Worm (Caenorhabditis elegans): ENCODE results near the gene flp-10.

The flp-10 gene

DNA sequence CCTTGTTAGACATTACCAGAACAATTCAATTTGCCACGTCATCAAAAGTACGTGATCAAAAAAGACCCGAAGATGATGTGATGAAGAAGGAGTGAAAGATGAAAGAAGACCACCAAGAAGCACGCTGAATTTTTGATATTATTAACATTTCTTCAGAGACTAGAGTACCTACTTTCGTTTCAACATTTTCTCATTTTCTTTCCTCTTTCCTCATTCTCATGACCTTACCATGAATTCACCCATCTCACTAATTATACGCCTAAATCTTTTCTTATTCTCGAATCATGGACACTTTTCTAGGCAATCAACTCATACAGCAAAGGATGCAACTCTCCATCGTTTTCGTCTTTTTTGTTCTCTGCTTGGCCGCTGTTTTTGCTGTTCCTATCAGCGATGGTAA lies at the start of gene flp-10:
Gene flp-10 (plus strand): TSS at position 301 of the 400 bp plus-strand sequence.
- TF ChIP-seq lin-39 (tag; optimal IDR thresholded peaks at IDR 0.05) (no peak), aha-1 (tag) (peak; percentile 55), ceh-20 (GFP tag; IDR thresholded peaks at IDR 0.05) (no peak), ces-1 (GFP tag; optimal IDR thresholded peaks at IDR 0.05) (no peak), fkh-10 (GFP tag; optimal IDR thresholded peaks at IDR 0.05) (no peak)

DNA sequence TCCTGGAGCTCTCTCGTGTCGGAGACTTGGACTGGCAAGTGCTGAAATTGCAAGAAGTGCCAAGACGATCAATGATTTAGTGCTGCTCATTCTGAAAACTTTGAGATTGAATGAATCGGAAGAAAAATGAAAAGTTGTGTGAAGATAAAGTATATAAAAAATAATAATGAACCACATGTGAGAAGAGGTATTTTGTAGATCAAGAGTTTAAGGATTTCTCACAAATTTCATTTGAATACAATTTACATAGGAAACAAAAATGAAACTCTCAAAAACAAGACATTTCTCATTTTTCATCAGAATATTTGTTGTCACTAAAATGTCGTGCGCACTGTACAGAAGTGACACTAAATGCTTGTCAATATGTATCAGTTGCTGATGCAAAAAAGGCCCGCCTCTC lies 46.2 kb upstream of the flp-10 start, which contains the start of gene T14A8.2:
Gene T14A8.2 (minus strand): TSS at position 101 of the 400 bp plus-strand sequence.
- TF ChIP-seq attf-4 (tag; optimal IDR thresholded peaks at IDR 0.05) (no peak), nhr-10 (tag; optimal IDR thresholded peaks at IDR 0.05) (no peak), snpc-1.2 (GFP tag; IDR thresholded peaks at IDR 0.05) (no peak), unc-62 (GFP tag; optimal IDR thresholded peaks at IDR 0.05 in 1 of 2) (no peak), unc-62 (tag; optimal IDR thresholded peaks at IDR 0.05) (no peak), ceh-28 (tag; optimal IDR thresholded peaks at IDR 0.05) (no peak), nhr-6 (tag; optimal IDR thresholded peaks at IDR 0.05) (no peak), set-16 (GFP tag; IDR thresholded peaks at IDR 0.05) (no peak), R02D3.7 (tag; optimal IDR thresholded peaks at IDR 0.05) (no peak), vab-7 (GFP tag; IDR thresholded peaks at IDR 0.05) (no peak), hlh-30 (tag; optimal IDR thresholded peaks at IDR 0.05; ENCODE audit: insufficient read depth) (no peak), nhr-28 (tag; optimal IDR thresholded peaks at IDR 0.05) (no peak), T26A8.4 (GFP tag; IDR thresholded peaks at IDR 0.05) (no peak), zip-2 (tag; optimal IDR thresholded peaks at IDR 0.05) (no peak), Y75B8A.6 (GFP tag; IDR thresholded peaks at IDR 0.05) (no peak)

DNA sequence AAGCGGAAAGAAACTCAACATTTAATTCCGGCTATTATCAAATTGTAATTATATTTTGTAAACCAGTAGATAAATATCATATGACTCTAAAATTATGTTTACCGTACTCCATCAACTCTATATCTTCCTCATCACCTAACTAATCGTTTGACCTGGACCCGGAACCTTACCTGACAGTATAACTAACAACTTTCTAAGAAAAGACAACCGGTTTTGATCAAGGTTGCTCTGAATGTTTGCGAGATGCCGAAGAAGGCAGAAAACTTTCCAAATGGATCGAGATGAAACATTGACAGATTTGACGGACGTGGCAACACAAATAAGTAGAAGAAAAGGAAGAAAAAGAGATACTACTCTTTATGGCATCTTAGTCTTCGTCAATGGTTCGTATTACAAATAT lies 44.1 kb upstream of the flp-10 start:
- TF ChIP-seq nhr-111 (GFP tag; optimal IDR thresholded peaks at IDR 0.05) (no peak), sdz-12 (GFP tag; optimal IDR thresholded peaks at IDR 0.05) (no peak), nhr-41 (GFP tag; IDR thresholded peaks at IDR 0.05) (no peak), F26F4.8 (GFP tag; conservative IDR thresholded peaks at IDR 0.05) (no peak), lin-38 (GFP tag; IDR thresholded peaks at IDR 0.05) (no peak), tag-97 (GFP tag; IDR thresholded peaks at IDR 0.05) (no peak), lin-39 (tag; optimal IDR thresholded peaks at IDR 0.05) (no peak), fkh-10 (GFP tag; optimal IDR thresholded peaks at IDR 0.05) (no peak), ztf-7 (tag; optimal IDR thresholded peaks at IDR 0.05) (no peak), ceh-20 (GFP tag; IDR thresholded peaks at IDR 0.05) (no peak), ZK546.5 (tag; optimal IDR thresholded peaks at IDR 0.05) (no peak), hlh-11 (tag; optimal IDR thresholded peaks at IDR 0.05) (no peak), nhr-11 (tag; optimal IDR thresholded peaks at IDR 0.05) (no peak), unc-130 (GFP tag; optimal IDR thresholded peaks at IDR 0.05) (no peak), T26A8.4 (GFP tag; IDR thresholded peaks at IDR 0.05) (no peak), daf-19 (GFP tag; conservative IDR thresholded peaks at IDR 0.05) (no peak), Y75B8A.6 (GFP tag; IDR thresholded peaks at IDR 0.05) (no peak)

- TF ChIP-seq nhr-6 (tag; optimal IDR thresholded peaks at IDR 0.05) (no peak), F26F4.8 (GFP tag; conservative IDR thresholded peaks at IDR 0.05) (no peak), dmd-6 (GFP tag; IDR thresholded peaks at IDR 0.05) (peak; percentile 36), F49E8.2 (tag; optimal IDR thresholded peaks at IDR 0.05; ENCODE audit: borderline replicate concordance) (no peak), attf-4 (tag; optimal IDR thresholded peaks at IDR 0.05) (no peak), php-3 (GFP tag; IDR thresholded peaks at IDR 0.05) (no peak), dve-1 (tag; optimal IDR thresholded peaks at IDR 0.05; ENCODE audit: insufficient read depth) (peak; percentile 56), hlh-30 (tag; optimal IDR thresholded peaks at IDR 0.05; ENCODE audit: insufficient read depth) (peak; percentile 61), unc-62 (GFP tag; optimal IDR thresholded peaks at IDR 0.05 in 1 of 2) (peak in 1 of 2 experiments; percentile 42), unc-62 (tag; optimal IDR thresholded peaks at IDR 0.05) (no peak), arid-1 (GFP tag; conservative IDR thresholded peaks at IDR 0.05) (no peak), hlh-11 (tag; optimal IDR thresholded peaks at IDR 0.05) (peak; percentile 60), hmg-1.1 (GFP tag; IDR thresholded peaks at IDR 0.05) (no peak), pqm-1 (tag; optimal IDR thresholded peaks at IDR 0.05) (peak; percentile 33), egl-27 (tag; optimal IDR thresholded peaks at IDR 0.05) (no peak), unc-130 (GFP tag; optimal IDR thresholded peaks at IDR 0.05) (peak; percentile 12), lin-29 (GFP tag; IDR thresholded peaks at IDR 0.05) (no peak), mxl-3 (GFP tag; optimal IDR thresholded peaks at IDR 0.05) (peak; percentile 25), nhr-28 (tag; optimal IDR thresholded peaks at IDR 0.05) (peak; percentile 2), lin-38 (GFP tag; IDR thresholded peaks at IDR 0.05) (peak; percentile 11; the same call in 1 of the 2 replicates), skn-1 (tag; optimal IDR thresholded peaks at IDR 0.05) (no peak), nhr-10 (tag; optimal IDR thresholded peaks at IDR 0.05) (no peak), lsy-2 (tag; optimal IDR thresholded peaks at IDR 0.05) (peak in 1 of 2 experiments; percentile 27), dmd-9 (GFP tag; IDR thresholded peaks at IDR 0.05) (no peak)
Observed at ce11 chrIV:7829275-7829938, 39.3 kb upstream of the flp-10 start, which contains the start of gene C06A6.4. Gene C06A6.4, minus strand, starts transcription at chrIV:7829298.
